Fruit fly (Drosophila melanogaster): ENCODE results near the gene CG15221.

Gene CG15221

DNA sequence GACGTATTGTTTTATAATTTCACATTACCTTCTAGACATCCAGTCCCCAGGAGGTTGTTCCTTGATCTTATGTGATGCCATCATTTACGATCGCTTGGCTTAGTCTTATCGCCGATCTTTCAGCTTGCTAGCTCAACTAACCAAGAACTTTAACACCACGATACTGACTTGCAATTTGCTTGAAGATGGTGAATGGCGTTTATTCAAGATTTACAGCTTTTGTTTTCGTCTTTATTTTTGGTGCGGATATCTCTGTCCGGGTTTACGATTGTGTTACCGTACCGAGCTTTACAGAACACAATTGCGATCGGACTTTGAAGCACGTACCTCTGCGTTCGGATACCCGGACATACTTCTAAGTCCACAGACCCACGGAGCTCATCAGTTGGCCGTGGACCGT lies at the start of gene CG15221:
CG15221 (plus strand) TSS at position 301 of the 400 bp plus-strand sequence.
- TF ChIP-seq pad (GFP tag; optimal IDR thresholded peaks at IDR 0.05) = no peak
- TF ChIP-seq CG14711 (tag; optimal IDR thresholded peaks at IDR 0.05) = no peak
- TF ChIP-seq CG7101 (tag; optimal IDR thresholded peaks at IDR 0.05) = no peak
- TF ChIP-seq CG33017 (tag; optimal IDR thresholded peaks at IDR 0.05) = no peak
- no peak for TF ChIP-seq tj (GFP tag; optimal IDR thresholded peaks at IDR 0.05)
- TF ChIP-seq CG7045 (GFP tag; optimal IDR thresholded peaks at IDR 0.05) = no peak
- no peak for TF ChIP-seq CG11617 (GFP tag; optimal IDR thresholded peaks at IDR 0.05)
- TF ChIP-seq kay (GFP tag; ENCODE audit: borderline replicate concordance) = no peak
- TF ChIP-seq CG1620 (GFP tag; optimal IDR thresholded peaks at IDR 0.05) = no peak
- no peak for TF ChIP-seq Hr96 (GFP tag; optimal IDR thresholded peaks at IDR 0.05)
- no peak for TF ChIP-seq CG12768 (GFP tag; optimal IDR thresholded peaks at IDR 0.05)
- no peak for TF ChIP-seq cic (GFP tag; optimal IDR thresholded peaks at IDR 0.05)
- no peak for TF ChIP-seq cnc (optimal IDR thresholded peaks at IDR 0.05)
- no peak for TF ChIP-seq toe (GFP tag; optimal IDR thresholded peaks at IDR 0.05)
- TF ChIP-seq Mnt (GFP tag; optimal IDR thresholded peaks at IDR 0.05) = no peak
- TF ChIP-seq Clk (GFP tag; optimal IDR thresholded peaks at IDR 0.05) = no peak
- TF ChIP-seq CG5204 (GFP tag; optimal IDR thresholded peaks at IDR 0.05) = no peak
- no peak for TF ChIP-seq bab1 (GFP tag; optimal IDR thresholded peaks at IDR 0.05)
- TF ChIP-seq ovo (GFP tag; optimal IDR thresholded peaks at IDR 0.05) = no peak

DNA sequence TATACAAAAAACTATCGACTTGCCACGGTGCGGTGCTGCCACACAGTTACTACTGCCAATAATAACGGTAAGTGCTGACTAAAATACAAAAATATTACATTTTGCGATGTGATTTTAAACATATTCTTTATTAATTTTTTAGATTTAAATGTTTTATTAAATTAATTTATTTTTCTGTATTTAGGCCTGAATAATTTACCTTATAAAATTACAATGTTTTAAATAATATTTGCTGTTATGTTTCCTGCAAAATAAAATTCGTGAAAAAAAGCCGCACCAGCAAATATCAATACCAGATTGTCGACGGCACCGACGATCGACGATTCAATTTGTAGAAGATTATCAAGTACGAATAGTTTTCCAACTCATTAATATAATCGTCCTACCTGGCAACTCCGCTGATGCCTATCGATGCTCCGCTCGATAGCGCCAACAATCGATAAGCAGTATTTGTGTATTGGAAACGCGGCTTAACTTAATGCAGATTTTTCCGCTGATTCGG lies 45.5 kb upstream of the CG15221 start, which contains the start of the genes Vlet and bif:
Vlet (minus strand) TSS at position 51 of the 502 bp plus-strand sequence.
bif (plus strand) TSS at position 432 of the 502 bp plus-strand sequence.
- no peak for TF ChIP-seq pad (GFP tag; optimal IDR thresholded peaks at IDR 0.05)
- TF ChIP-seq CG1620 (GFP tag; optimal IDR thresholded peaks at IDR 0.05) = peak; percentile 73
- TF ChIP-seq tj (GFP tag; optimal IDR thresholded peaks at IDR 0.05) = peak; percentile 12
- TF ChIP-seq CG33017 (tag; optimal IDR thresholded peaks at IDR 0.05) = no peak
- peak; percentile 82 for TF ChIP-seq CG11617 (GFP tag; optimal IDR thresholded peaks at IDR 0.05)
- peak; percentile 48 for TF ChIP-seq Mnt (GFP tag; optimal IDR thresholded peaks at IDR 0.05)
- no peak for TF ChIP-seq CG12768 (GFP tag; optimal IDR thresholded peaks at IDR 0.05)
- TF ChIP-seq Crg-1 (GFP tag; optimal IDR thresholded peaks at IDR 0.05) = peak; percentile 56
- peak; percentile 62 for TF ChIP-seq bab1 (GFP tag; optimal IDR thresholded peaks at IDR 0.05)
- TF ChIP-seq cnc (optimal IDR thresholded peaks at IDR 0.05) = no peak
- peak; percentile 77 for TF ChIP-seq kay (GFP tag; ENCODE audit: borderline replicate concordance)
- TF ChIP-seq CG7045 (GFP tag; optimal IDR thresholded peaks at IDR 0.05) = peak; percentile 40
- TF ChIP-seq toe (GFP tag; optimal IDR thresholded peaks at IDR 0.05) = peak; percentile 52
- TF ChIP-seq Hr96 (GFP tag; optimal IDR thresholded peaks at IDR 0.05) = peak; percentile 55
- peak; percentile 75 for TF ChIP-seq CG14711 (tag; optimal IDR thresholded peaks at IDR 0.05)
- no peak for TF ChIP-seq cic (GFP tag; optimal IDR thresholded peaks at IDR 0.05)
- no peak for TF ChIP-seq Clk (GFP tag; optimal IDR thresholded peaks at IDR 0.05)
- TF ChIP-seq CG7101 (tag; optimal IDR thresholded peaks at IDR 0.05) = peak; percentile 69
- peak; percentile 0 for TF ChIP-seq ovo (GFP tag; optimal IDR thresholded peaks at IDR 0.05)
- TF ChIP-seq CG5204 (GFP tag; optimal IDR thresholded peaks at IDR 0.05) = peak; percentile 37

DNA sequence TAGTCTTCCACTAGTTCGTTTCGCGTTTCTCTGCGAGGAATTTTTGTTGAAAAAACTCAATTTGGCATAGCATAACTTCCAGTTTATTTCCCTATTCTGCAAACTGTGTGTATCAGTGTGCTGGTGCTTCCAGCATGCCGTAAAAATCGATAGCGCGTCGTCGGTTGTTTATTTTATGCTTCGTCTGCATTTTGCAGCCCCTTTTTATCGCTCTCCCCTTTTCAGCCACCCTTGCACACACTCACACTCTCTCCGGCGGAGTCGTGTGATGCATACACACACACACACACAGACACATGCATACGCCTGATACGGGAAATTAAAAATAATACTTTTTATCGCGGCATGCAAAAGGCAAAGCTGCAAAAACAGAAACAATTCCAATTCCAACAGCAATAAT lies 44.6 kb upstream of the CG15221 start:
- peak; percentile 15 for TF ChIP-seq cic (GFP tag; optimal IDR thresholded peaks at IDR 0.05)
- TF ChIP-seq Crg-1 (GFP tag; optimal IDR thresholded peaks at IDR 0.05) = peak; percentile 1
- peak; percentile 98 for TF ChIP-seq tj (GFP tag; optimal IDR thresholded peaks at IDR 0.05)
- no peak for TF ChIP-seq Clk (GFP tag; optimal IDR thresholded peaks at IDR 0.05)
- TF ChIP-seq toe (GFP tag; optimal IDR thresholded peaks at IDR 0.05) = no peak
- TF ChIP-seq pad (GFP tag; optimal IDR thresholded peaks at IDR 0.05) = peak; percentile 95
- TF ChIP-seq Mnt (GFP tag; optimal IDR thresholded peaks at IDR 0.05) = peak; percentile 15
- TF ChIP-seq ovo (GFP tag; optimal IDR thresholded peaks at IDR 0.05) = no peak

DNA sequence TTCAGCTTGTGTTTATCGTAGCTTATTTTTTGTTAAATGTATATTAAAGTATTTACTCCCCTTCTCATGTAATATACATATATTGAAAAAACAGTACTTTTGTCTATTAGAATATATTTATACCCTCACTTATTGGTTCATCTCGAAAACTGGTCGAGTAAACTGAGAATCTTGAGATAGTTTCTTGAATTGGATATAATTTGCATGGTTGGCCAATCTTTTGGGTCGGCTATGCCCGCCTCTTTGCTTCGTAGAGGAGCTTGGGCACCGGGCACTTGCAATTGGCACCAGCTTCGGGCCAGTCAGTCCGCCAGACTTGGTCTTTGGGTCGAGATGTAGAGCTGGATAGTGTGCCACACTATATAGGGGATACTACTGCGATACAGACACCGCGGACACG lies 43.6 kb upstream of the CG15221 start:
- TF ChIP-seq CG12768 (GFP tag; optimal IDR thresholded peaks at IDR 0.05) (no peak), pad (GFP tag; optimal IDR thresholded peaks at IDR 0.05) (no peak), bab1 (GFP tag; optimal IDR thresholded peaks at IDR 0.05) (peak; percentile 74), CG5204 (GFP tag; optimal IDR thresholded peaks at IDR 0.05) (no peak), kay (GFP tag; ENCODE audit: borderline replicate concordance) (no peak), cnc (optimal IDR thresholded peaks at IDR 0.05) (no peak), CG1620 (GFP tag; optimal IDR thresholded peaks at IDR 0.05) (no peak), tj (GFP tag; optimal IDR thresholded peaks at IDR 0.05) (peak; percentile 59), Clk (GFP tag; optimal IDR thresholded peaks at IDR 0.05) (no peak), CG33017 (tag; optimal IDR thresholded peaks at IDR 0.05) (no peak), CG7101 (tag; optimal IDR thresholded peaks at IDR 0.05) (no peak), Hr96 (GFP tag; optimal IDR thresholded peaks at IDR 0.05) (no peak), cic (GFP tag; optimal IDR thresholded peaks at IDR 0.05) (no peak), ovo (GFP tag; optimal IDR thresholded peaks at IDR 0.05) (no peak), Mnt (GFP tag; optimal IDR thresholded peaks at IDR 0.05) (no peak), CG14711 (tag; optimal IDR thresholded peaks at IDR 0.05) (peak; percentile 9), CG11617 (GFP tag; optimal IDR thresholded peaks at IDR 0.05) (no peak), Crg-1 (GFP tag; optimal IDR thresholded peaks at IDR 0.05) (no peak), CG7045 (GFP tag; optimal IDR thresholded peaks at IDR 0.05) (no peak), toe (GFP tag; optimal IDR thresholded peaks at IDR 0.05) (no peak)

DNA sequence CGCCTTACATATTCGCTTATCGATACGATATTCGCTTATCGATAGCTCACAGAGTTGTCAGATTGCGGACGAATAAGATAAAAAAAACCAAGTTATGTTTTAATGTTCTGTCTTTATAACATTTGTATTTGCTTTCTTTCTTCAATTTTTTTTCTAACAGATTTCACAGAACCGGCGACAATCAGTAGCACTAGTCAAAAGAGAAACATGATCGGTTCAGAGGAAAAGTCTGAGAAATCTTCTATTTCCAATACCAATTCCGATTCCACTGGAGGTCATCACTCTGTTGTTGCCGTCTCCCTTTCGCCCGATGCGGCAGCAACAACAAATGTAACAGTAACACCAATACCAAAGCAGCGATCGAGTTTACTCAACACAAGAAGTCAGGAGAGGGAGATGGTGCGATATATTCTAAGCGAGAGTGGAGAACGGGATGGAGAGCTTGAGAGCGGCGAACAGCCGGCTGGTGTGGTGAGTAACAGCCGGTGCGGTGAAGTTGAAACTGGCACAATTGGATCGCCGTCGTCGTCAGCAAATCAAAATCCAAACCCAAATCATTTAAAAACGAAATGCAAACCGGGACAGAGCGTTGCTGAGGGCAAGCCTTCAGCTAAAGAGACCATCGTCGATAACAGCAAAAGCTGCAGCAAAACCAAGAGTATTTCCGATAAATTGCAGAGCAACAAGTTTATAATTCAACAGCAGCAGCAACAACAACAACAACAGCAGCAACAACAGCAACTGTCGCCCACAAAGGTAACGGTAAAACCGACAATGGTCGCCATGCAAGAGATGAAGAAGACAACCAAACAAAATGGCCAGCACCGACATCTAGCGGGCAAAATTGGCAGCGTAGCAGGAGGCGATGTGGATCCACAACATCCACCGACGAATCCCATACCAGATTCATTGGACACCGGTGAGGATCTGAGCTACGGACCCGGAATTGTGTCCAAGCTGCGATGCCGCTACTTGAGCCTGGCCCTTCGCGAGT lies 42.2 kb upstream of the CG15221 start:
- TF ChIP-seq bab1 (GFP tag; optimal IDR thresholded peaks at IDR 0.05) (peak; percentile 76), pad (GFP tag; optimal IDR thresholded peaks at IDR 0.05) (peak; percentile 97), kay (GFP tag; ENCODE audit: borderline replicate concordance) (no peak), cnc (optimal IDR thresholded peaks at IDR 0.05) (no peak), CG7101 (tag; optimal IDR thresholded peaks at IDR 0.05) (peak; percentile 70), ovo (GFP tag; optimal IDR thresholded peaks at IDR 0.05) (peak; percentile 90), CG12768 (GFP tag; optimal IDR thresholded peaks at IDR 0.05) (peak; percentile 18), CG33017 (tag; optimal IDR thresholded peaks at IDR 0.05) (no peak), CG14711 (tag; optimal IDR thresholded peaks at IDR 0.05) (peak; percentile 95), toe (GFP tag; optimal IDR thresholded peaks at IDR 0.05) (peak; percentile 35), tj (GFP tag; optimal IDR thresholded peaks at IDR 0.05) (peak; percentile 72), cic (GFP tag; optimal IDR thresholded peaks at IDR 0.05) (peak; percentile 11), Hr96 (GFP tag; optimal IDR thresholded peaks at IDR 0.05) (peak; percentile 71), CG7045 (GFP tag; optimal IDR thresholded peaks at IDR 0.05) (no peak), Clk (GFP tag; optimal IDR thresholded peaks at IDR 0.05) (no peak), Crg-1 (GFP tag; optimal IDR thresholded peaks at IDR 0.05) (peak; percentile 53), Mnt (GFP tag; optimal IDR thresholded peaks at IDR 0.05) (peak; percentile 69), CG5204 (GFP tag; optimal IDR thresholded peaks at IDR 0.05) (no peak), CG11617 (GFP tag; optimal IDR thresholded peaks at IDR 0.05) (peak; percentile 49), CG1620 (GFP tag; optimal IDR thresholded peaks at IDR 0.05) (peak; percentile 54)

Data from whole organism, adult.